Worm (Caenorhabditis elegans): ENCODE data around the gene srh-268.

ce11 chrV:7538018-7538417 lies 1.1 kb upstream of the srh-268 start, which contains the start of gene C54F6.12:
- TF ChIP-seq ama-1 (optimal IDR thresholded peaks at IDR 0.05): no peak
- no peak for TF ChIP-seq tbx-37 (GFP tag; conservative IDR thresholded peaks at IDR 0.05)
- no peak for TF ChIP-seq hmg-4 (GFP tag; optimal IDR thresholded peaks at IDR 0.05)
- no peak for TF ChIP-seq sea-1 (GFP tag; conservative IDR thresholded peaks at IDR 0.05)
- no peak for TF ChIP-seq tbx-11 (GFP tag; IDR thresholded peaks at IDR 0.05)
- TF ChIP-seq F13C5.2 (tag; optimal IDR thresholded peaks at IDR 0.05): no peak
- no peak for TF ChIP-seq ceh-13 (GFP tag; optimal IDR thresholded peaks at IDR 0.05)
- TF ChIP-seq flt-1 (GFP tag; IDR thresholded peaks at IDR 0.05): no peak

Data from whole organism, early embryonic.